Fruit fly (Drosophila melanogaster) whole organism, embryonic: Measurements from ENCODE around the gene CG5612.

Source experiments
- ATbp ChIP-seq: fragments of 200-800 bp; sonication (Bioruptor generic); optimal IDR thresholded peaks from 2 replicates; lab custom pipeline; 2017; ENCODE audit warnings: missing biosample characterization, mild to moderate bottlenecking, missing genetic modification characterization, missing genetic modification reagents
- CG10209 ChIP-seq: fragments of 200-800 bp; sonication (Bioruptor generic); optimal IDR thresholded peaks from 3 replicates; lab custom pipeline; 2017; ENCODE audit warnings: missing biosample characterization, mild to moderate bottlenecking, missing genetic modification characterization, missing genetic modification reagents
- CG10267 ChIP-seq: fragments of 200-800 bp; sonication (Bioruptor generic); optimal IDR thresholded peaks from 2 replicates; lab custom pipeline; 2018; ENCODE audit warnings: missing biosample characterization, mild to moderate bottlenecking, missing genetic modification characterization, moderate library complexity
- CG11085 ChIP-seq: fragments of 200-800 bp; sonication (Bioruptor generic); IDR thresholded peaks from 2 replicates; pipeline ENCODE4 v1.3.6; 2022; ENCODE audit warnings: missing biosample characterization, missing genetic modification characterization
- CG11398 ChIP-seq: fragments of 200-800 bp; sonication (Bioruptor generic); optimal IDR thresholded peaks from 2 replicates; lab custom pipeline; 2016; ENCODE audit warnings: missing biosample characterization, missing genetic modification characterization
- CG11723 ChIP-seq: fragments of 200-800 bp; sonication (Bioruptor generic); optimal IDR thresholded peaks from 2 replicates; lab custom pipeline; 2017; ENCODE audit warnings: missing biosample characterization, mild to moderate bottlenecking, missing genetic modification characterization
- CG1233 ChIP-seq: fragments of 200-800 bp; sonication (Bioruptor generic); optimal IDR thresholded peaks from 4 replicates; lab custom pipeline; 2018; ENCODE audit warnings: missing biosample characterization, mild to moderate bottlenecking, missing genetic modification characterization
- CG13287 ChIP-seq: fragments of 200-800 bp; sonication (Bioruptor generic); IDR thresholded peaks from 2 replicates; pipeline ENCODE4 v1.3.6; 2022; ENCODE audit warnings: missing biosample characterization, missing genetic modification characterization; ENCODE audit not compliant: partially characterized antibody
- CG15269 ChIP-seq: fragments of 200-800 bp; sonication (Bioruptor generic); optimal IDR thresholded peaks from 2 replicates; lab custom pipeline; 2018; ENCODE audit warnings: missing biosample characterization, mild to moderate bottlenecking, missing genetic modification characterization, moderate library complexity
- CG15479 ChIP-seq: fragments of 200-800 bp; sonication (Bioruptor generic); optimal IDR thresholded peaks from 3 replicates; lab custom pipeline; 2019; ENCODE audit warnings: missing biosample characterization, mild to moderate bottlenecking, missing genetic modification characterization, moderate library complexity
- CG17186 ChIP-seq: fragments of 200-800 bp; sonication (Bioruptor generic); optimal IDR thresholded peaks from 3 replicates; lab custom pipeline; 2017; ENCODE audit warnings: missing biosample characterization, missing genetic modification reagents, missing genetic modification characterization
- CG18599 ChIP-seq: fragments of 200-800 bp; sonication (Bioruptor generic); optimal IDR thresholded peaks from 3 replicates; lab custom pipeline; 2017; ENCODE audit warnings: missing biosample characterization, missing genetic modification characterization, mild to moderate bottlenecking, moderate library complexity, missing genetic modification reagents
- CG2116 ChIP-seq: fragments of 200-800 bp; sonication (Bioruptor generic); optimal IDR thresholded peaks from 3 replicates; lab custom pipeline; 2018; ENCODE audit warnings: missing biosample characterization, mild to moderate bottlenecking, missing genetic modification characterization
- CG3407 ChIP-seq: fragments of 200-800 bp; sonication (Bioruptor generic); optimal IDR thresholded peaks from 2 replicates; lab custom pipeline; 2018; ENCODE audit warnings: missing biosample characterization, mild to moderate bottlenecking, missing genetic modification characterization
- CG34422 ChIP-seq: fragments of 200-800 bp; sonication (Bioruptor generic); IDR thresholded peaks from 3 replicates; pipeline ENCODE4 v1.3.6; 2022; ENCODE audit warnings: missing biosample characterization, missing genetic modification characterization
- CG6854 ChIP-seq: fragments of 200-800 bp; sonication (Bioruptor generic); optimal IDR thresholded peaks from 3 replicates; lab custom pipeline; 2017; ENCODE audit warnings: missing biosample characterization, mild to moderate bottlenecking, missing genetic modification characterization
- CG7357 ChIP-seq: fragments of 200-800 bp; sonication (Bioruptor generic); IDR thresholded peaks from 3 replicates; pipeline ENCODE4 v1.3.6; 2022; ENCODE audit warnings: missing biosample characterization, missing genetic modification characterization
- CG7556 ChIP-seq: fragments of 200-800 bp; sonication (Bioruptor generic); optimal IDR thresholded peaks from 2 replicates; lab custom pipeline; 2017; ENCODE audit warnings: missing biosample characterization, mild to moderate bottlenecking, missing genetic modification characterization
- CG7987 ChIP-seq: fragments of 200-800 bp; sonication (Bioruptor generic); optimal IDR thresholded peaks from 2 replicates; lab custom pipeline; 2018; ENCODE audit warnings: missing biosample characterization, mild to moderate bottlenecking, missing genetic modification characterization, moderate library complexity
- CG9215 ChIP-seq: fragments of 200-800 bp; sonication (Bioruptor generic); IDR thresholded peaks from 2 replicates; pipeline ENCODE4 v1.3.6; 2022; ENCODE audit warnings: missing biosample characterization, missing genetic modification characterization
- CG9797 ChIP-seq: fragments of 200-800 bp; sonication (Bioruptor generic); optimal IDR thresholded peaks from 3 replicates; lab custom pipeline; 2018; ENCODE audit warnings: missing biosample characterization, mild to moderate bottlenecking, missing genetic modification characterization
- CG9876 ChIP-seq: fragments of 200-800 bp; sonication (Bioruptor generic); optimal IDR thresholded peaks from 2 replicates; lab custom pipeline; 2016; ENCODE audit warnings: missing biosample characterization, missing genetic modification characterization
- CHES-1-like ChIP-seq: fragments of 200-800 bp; sonication (Bioruptor generic); optimal IDR thresholded peaks from 2 replicates; lab custom pipeline; 2016; ENCODE audit warnings: missing biosample characterization, missing genetic modification characterization
- Dad ChIP-seq: fragments of 200-800 bp; sonication (Bioruptor generic); optimal IDR thresholded peaks from 3 replicates; lab custom pipeline; 2016; ENCODE audit warnings: missing biosample characterization, missing genetic modification characterization
- Doc2 ChIP-seq: fragments of 200-800 bp; sonication (Bioruptor generic); IDR thresholded peaks from 2 replicates; pipeline ENCODE4 v1.3.6; 2022; ENCODE audit warnings: missing biosample characterization, missing genetic modification characterization
- ERR ChIP-seq: fragments of 200-800 bp; sonication (Bioruptor generic); optimal IDR thresholded peaks from 2 replicates; lab custom pipeline; 2016; ENCODE audit warnings: missing biosample characterization, missing genetic modification characterization
- Lpt ChIP-seq: fragments of >200 bp; optimal IDR thresholded peaks from 2 replicates; lab custom pipeline; 2018; ENCODE audit warnings: missing biosample characterization, missing genetic modification characterization
- Mes4 ChIP-seq: fragments of 200-800 bp; sonication (Bioruptor generic); optimal IDR thresholded peaks from 2 replicates; lab custom pipeline; 2016; ENCODE audit warnings: missing biosample characterization, missing genetic modification characterization
- NfI ChIP-seq: fragments of 200-800 bp; sonication (Bioruptor generic); optimal IDR thresholded peaks from 3 replicates; lab custom pipeline; 2018; ENCODE audit warnings: missing biosample characterization, mild to moderate bottlenecking, missing genetic modification characterization, moderate library complexity
- Pdp1 ChIP-seq, 2 experiments: fragments of 200-800 bp; sonication (Bioruptor generic); optimal IDR thresholded peaks; 3 replicates each; lab custom pipeline; 2016; ENCODE audit warnings: missing biosample characterization in 2 of 2, missing genetic modification characterization in 2 of 2, mild to moderate bottlenecking in 1 of 2, moderate library complexity in 1 of 2
- Rfx ChIP-seq: fragments of 200-800 bp; sonication (Bioruptor generic); IDR thresholded peaks from 2 replicates; pipeline ENCODE4 v1.3.6; 2022; ENCODE audit warnings: missing biosample characterization, missing genetic modification characterization
- Six4 ChIP-seq: fragments of 200-800 bp; sonication (Bioruptor generic); optimal IDR thresholded peaks from 2 replicates; lab custom pipeline; 2016; ENCODE audit warnings: missing biosample characterization, missing genetic modification characterization
- Sry-β ChIP-seq: fragments of 200-800 bp; sonication (Bioruptor generic); optimal IDR thresholded peaks from 2 replicates; lab custom pipeline; 2018; ENCODE audit warnings: missing biosample characterization, mild to moderate bottlenecking, missing genetic modification characterization, moderate library complexity
- abd-A ChIP-seq: fragments of 200-800 bp; sonication (Bioruptor generic); optimal IDR thresholded peaks from 3 replicates; lab custom pipeline; 2019; ENCODE audit warnings: missing biosample characterization, mild to moderate bottlenecking, missing genetic modification characterization, moderate library complexity
- amos ChIP-seq: fragments of 200-800 bp; sonication (Bioruptor generic); IDR thresholded peaks from 2 replicates; pipeline ENCODE4 v1.3.6; 2022; ENCODE audit warnings: missing biosample characterization, missing genetic modification characterization; ENCODE audit not compliant: partially characterized antibody
- bcd ChIP-seq: fragments of 200-800 bp; sonication (Bioruptor generic); optimal IDR thresholded peaks from 2 replicates; lab custom pipeline; 2017; ENCODE audit warnings: missing biosample characterization, mild to moderate bottlenecking, missing genetic modification characterization
- crol ChIP-seq: fragments of 200-800 bp; sonication (Bioruptor generic); IDR thresholded peaks from 2 replicates; pipeline ENCODE4 v1.3.6; 2022; ENCODE audit warnings: missing biosample characterization, missing genetic modification characterization
- crp ChIP-seq, 2 experiments: fragments of 200-800 bp; sonication (Bioruptor generic); optimal IDR thresholded peaks; 2 replicates in 1 of 2; 3 replicates in 1 of 2; lab custom pipeline; 2017; ENCODE audit warnings: missing biosample characterization in 2 of 2, missing genetic modification characterization in 2 of 2, mild to moderate bottlenecking in 1 of 2, moderate library complexity in 1 of 2
- disco-r ChIP-seq: fragments of 200-800 bp; sonication (Bioruptor generic); optimal IDR thresholded peaks from 2 replicates; lab custom pipeline; 2016; ENCODE audit warnings: missing biosample characterization, missing genetic modification characterization
- ewg ChIP-seq: fragments of 200-800 bp; sonication (Bioruptor generic); optimal IDR thresholded peaks from 3 replicates; lab custom pipeline; 2017; ENCODE audit warnings: mild to moderate bottlenecking, missing biosample characterization, missing genetic modification reagents, missing genetic modification characterization
- gcm2 ChIP-seq: fragments of 200-800 bp; sonication (Bioruptor generic); optimal IDR thresholded peaks from 2 replicates; lab custom pipeline; 2016; ENCODE audit warnings: missing biosample characterization, missing genetic modification characterization
- hth ChIP-seq: fragments of >200 bp; optimal IDR thresholded peaks from 2 replicates; lab custom pipeline; 2017; ENCODE audit warnings: inconsistent platforms
- klu ChIP-seq: fragments of 200-800 bp; sonication (Bioruptor generic); IDR thresholded peaks from 2 replicates; pipeline ENCODE4 v1.3.6; 2022; ENCODE audit warnings: missing biosample characterization, missing genetic modification characterization
- lab ChIP-seq: fragments of 200-800 bp; sonication (Bioruptor generic); optimal IDR thresholded peaks from 3 replicates; lab custom pipeline; 2017; ENCODE audit warnings: missing biosample characterization, missing genetic modification characterization, mild to moderate bottlenecking, moderate library complexity, missing genetic modification reagents
- mirr ChIP-seq: fragments of 200-800 bp; sonication (Bioruptor generic); optimal IDR thresholded peaks from 3 replicates; lab custom pipeline; 2018; ENCODE audit warnings: missing biosample characterization, mild to moderate bottlenecking, missing genetic modification characterization
- nom ChIP-seq: fragments of 200-800 bp; sonication (Bioruptor generic); optimal IDR thresholded peaks from 2 replicates; lab custom pipeline; 2017; ENCODE audit warnings: missing biosample characterization, missing genetic modification characterization, mild to moderate bottlenecking, moderate library complexity, missing genetic modification reagents
- pum ChIP-seq: fragments of 200-800 bp; sonication (Bioruptor generic); optimal IDR thresholded peaks from 2 replicates; lab custom pipeline; 2016; ENCODE audit warnings: missing biosample characterization, missing genetic modification characterization
- row ChIP-seq: fragments of 200-800 bp; sonication (Bioruptor generic); IDR thresholded peaks from 3 replicates; pipeline ENCODE4 v1.3.6; 2022; ENCODE audit warnings: missing biosample characterization, missing genetic modification characterization
- trem ChIP-seq: fragments of 200-800 bp; optimal IDR thresholded peaks from 3 replicates; lab custom pipeline; 2019; ENCODE audit warnings: missing biosample characterization, mild to moderate bottlenecking, missing genetic modification characterization, moderate library complexity
- vnd ChIP-seq: fragments of 200-800 bp; sonication (Bioruptor generic); IDR thresholded peaks from 3 replicates; pipeline ENCODE4 v1.3.6; 2022; ENCODE audit warnings: missing biosample characterization, missing genetic modification characterization; ENCODE audit not compliant: partially characterized antibody

Gene CG5612

dm6 chr3R:27580274-27581011 is 45.4 kb downstream of the CG5612 start (continued):
- TF ChIP-seq CG10209 (no peak), Doc2 (GFP tag; lab: Robert Waterston, UW) (no peak), Sry-β (GFP tag; lab: Kevin White, UChicago) (no peak), CG34422 (GFP tag; lab: Robert Waterston, UW) (no peak), CG11398 (GFP tag; lab: Kevin White, UChicago) (no peak), CG11085 (GFP tag; lab: Robert Waterston, UW) (no peak), CG15479 (GFP tag; lab: Kevin White, UChicago) (no peak), amos (GFP tag; lab: Robert Waterston, UW) (no peak), Dad (GFP tag; lab: Kevin White, UChicago) (no peak), CG11723 (no peak), CG18599 (GFP tag; lab: Kevin White, UChicago) (no peak), nom (peak; percentile 21), Six4 (GFP tag; lab: Kevin White, UChicago) (no peak), CG17186 (GFP tag; lab: Kevin White, UChicago) (no peak), CG1233 (GFP tag; lab: Kevin White, UChicago) (peak; percentile 7), crp (GFP tag; optimal IDR thresholded peaks at IDR 0.05; lab: Kevin White, UChicago) (no peak), CG9797 (no peak), row (GFP tag; lab: Robert Waterston, UW) (no peak), lab (GFP tag; lab: Kevin White, UChicago) (peak; percentile 5), CHES-1-like (no peak), ERR (no peak), disco-r (GFP tag; lab: Kevin White, UChicago) (no peak), CG6854 (no peak), CG9876 (GFP tag; lab: Kevin White, UChicago) (no peak), hth (lab: Kevin White, UChicago) (no peak), CG15269 (tag; lab: Kevin White, UChicago) (no peak), crol (GFP tag; lab: Robert Waterston, UW) (peak; percentile 89), CG10267 (tag; lab: Kevin White, UChicago) (no peak), CG7357 (GFP tag; lab: Robert Waterston, UW) (no peak), NfI (GFP tag; lab: Kevin White, UChicago) (no peak), Rfx (GFP tag; lab: Robert Waterston, UW) (no peak), mirr (GFP tag; lab: Kevin White, UChicago) (peak; percentile 74), bcd (GFP tag; lab: Kevin White, UChicago) (no peak), CG7987 (GFP tag; lab: Kevin White, UChicago) (no peak), pum (GFP tag; lab: Kevin White, UChicago) (no peak), ewg (GFP tag; lab: Kevin White, UChicago) (no peak), CG3407 (GFP tag; lab: Kevin White, UChicago) (no peak), CG7556 (GFP tag; lab: Kevin White, UChicago) (no peak), Lpt (GFP tag; lab: Kevin White, UChicago) (no peak), CG9215 (GFP tag; lab: Robert Waterston, UW) (no peak), klu (GFP tag; lab: Robert Waterston, UW) (no peak), trem (tag; lab: Kevin White, UChicago) (no peak), Pdp1 (GFP tag; optimal IDR thresholded peaks at IDR 0.05; lab: Kevin White, UChicago) (peak in 1 of 2 experiments; percentile 85), ATbp (no peak), CG2116 (GFP tag; lab: Kevin White, UChicago) (no peak), Mes4 (GFP tag; lab: Kevin White, UChicago) (no peak), abd-A (tag; lab: Kevin White, UChicago) (peak; percentile 47), gcm2 (GFP tag; lab: Kevin White, UChicago) (no peak), vnd (no peak), CG13287 (GFP tag; lab: Robert Waterston, UW) (no peak)
